Worm (Caenorhabditis elegans): Measurements from ENCODE around the gene cav-1.
A peak's percentile ranks its signal among the peaks of the same experiment; 100 is the strongest.

Gene cav-1

ce11 chrIV:9728376-9728775 lies 43.9 kb upstream of the cav-1 start, which contains the start of gene nhr-100:
TSS of gene nhr-100 (plus strand) at chrIV:9728676.
- TF ChIP-seq egl-27 (tag; optimal IDR thresholded peaks at IDR 0.05) (no peak), nhr-237 (tag; optimal IDR thresholded peaks at IDR 0.05) (no peak), ZK546.5 (tag; optimal IDR thresholded peaks at IDR 0.05) (no peak), nhr-12 (tag; optimal IDR thresholded peaks at IDR 0.05) (no peak), lsy-12 (tag; optimal IDR thresholded peaks at IDR 0.05) (no peak)

ce11 chrIV:9733904-9734303 lies 38.4 kb upstream of the cav-1 start:
- TF ChIP-seq R02D3.7 (tag; optimal IDR thresholded peaks at IDR 0.05), result no peak
- no peak for TF ChIP-seq nhr-12 (tag; optimal IDR thresholded peaks at IDR 0.05)
- TF ChIP-seq nhr-77 (tag; optimal IDR thresholded peaks at IDR 0.05), result no peak
- no peak for TF ChIP-seq zag-1 (tag; optimal IDR thresholded peaks at IDR 0.05)
- no peak for TF ChIP-seq nhr-67 (tag; optimal IDR thresholded peaks at IDR 0.05)
- TF ChIP-seq ceh-28 (tag; optimal IDR thresholded peaks at IDR 0.05), result no peak
- no peak for TF ChIP-seq hmg-11 (tag; optimal IDR thresholded peaks at IDR 0.05)
- TF ChIP-seq ama-1 (optimal IDR thresholded peaks at IDR 0.05), result no peak

ce11 chrIV:9734861-9735260 lies 37.4 kb upstream of the cav-1 start:
- TF ChIP-seq ztf-11 (tag; optimal IDR thresholded peaks at IDR 0.05) (no peak), nhr-237 (tag; optimal IDR thresholded peaks at IDR 0.05) (no peak), hmg-11 (tag; optimal IDR thresholded peaks at IDR 0.05) (no peak), fkh-10 (GFP tag; optimal IDR thresholded peaks at IDR 0.05) (no peak), sea-2 (GFP tag; optimal IDR thresholded peaks at IDR 0.05) (no peak), daf-12 (tag; optimal IDR thresholded peaks at IDR 0.05) (no peak), pha-4 (tag; optimal IDR thresholded peaks at IDR 0.05) (no peak), fos-1 (tag; optimal IDR thresholded peaks at IDR 0.05) (no peak), lin-39 (tag; optimal IDR thresholded peaks at IDR 0.05) (no peak), nhr-76 (tag; optimal IDR thresholded peaks at IDR 0.05) (no peak), tbx-2 (tag; optimal IDR thresholded peaks at IDR 0.05) (no peak), nfya-1 (tag; optimal IDR thresholded peaks at IDR 0.05; ENCODE audit: insufficient read depth) (no peak), elt-2 (tag; optimal IDR thresholded peaks at IDR 0.05) (peak; percentile 3), eor-1 (tag; optimal IDR thresholded peaks at IDR 0.05) (no peak), nhr-28 (tag; optimal IDR thresholded peaks at IDR 0.05) (no peak), elt-3 (tag; optimal IDR thresholded peaks at IDR 0.05) (no peak), pqm-1 (tag; optimal IDR thresholded peaks at IDR 0.05) (peak; percentile 16)

- no peak for TF ChIP-seq fkh-2 (tag; optimal IDR thresholded peaks at IDR 0.05)
- no peak for TF ChIP-seq ceh-82 (tag; optimal IDR thresholded peaks at IDR 0.05)
- no peak for TF ChIP-seq nhr-67 (tag; optimal IDR thresholded peaks at IDR 0.05)
- no peak for TF ChIP-seq nhr-76 (tag; optimal IDR thresholded peaks at IDR 0.05)
- no peak for TF ChIP-seq pha-4 (tag; optimal IDR thresholded peaks at IDR 0.05)
- TF ChIP-seq nhr-43 (tag; optimal IDR thresholded peaks at IDR 0.05; ENCODE audit: poor library complexity, severe bottlenecking), result no peak
- TF ChIP-seq nfya-1 (tag; optimal IDR thresholded peaks at IDR 0.05; ENCODE audit: insufficient read depth), result peak; percentile 35
- no peak for TF ChIP-seq lin-15B (tag; optimal IDR thresholded peaks at IDR 0.05)
- peak; percentile 4 for TF ChIP-seq ceh-28 (tag; optimal IDR thresholded peaks at IDR 0.05)
- TF ChIP-seq nhr-12 (tag; optimal IDR thresholded peaks at IDR 0.05), result no peak
- no peak for TF ChIP-seq sea-2 (GFP tag; optimal IDR thresholded peaks at IDR 0.05)
- TF ChIP-seq nhr-23 (tag; optimal IDR thresholded peaks at IDR 0.05), result no peak
- TF ChIP-seq elt-3 (tag; optimal IDR thresholded peaks at IDR 0.05), result no peak
- TF ChIP-seq fos-1 (tag; optimal IDR thresholded peaks at IDR 0.05), result no peak
- no peak for TF ChIP-seq ztf-4 (tag; optimal IDR thresholded peaks at IDR 0.05)
- TF ChIP-seq nhr-25 (tag; optimal IDR thresholded peaks at IDR 0.05), result no peak
- TF ChIP-seq ceh-16 (tag; optimal IDR thresholded peaks at IDR 0.05), result no peak
- TF ChIP-seq tbx-2 (tag; optimal IDR thresholded peaks at IDR 0.05), result no peak
- peak; percentile 64 for TF ChIP-seq pqm-1 (tag; optimal IDR thresholded peaks at IDR 0.05)
- TF ChIP-seq elt-2 (tag; optimal IDR thresholded peaks at IDR 0.05), result peak; percentile 75
- TF ChIP-seq R02D3.7 (tag; optimal IDR thresholded peaks at IDR 0.05), result no peak
- no peak for TF ChIP-seq ztf-11 (tag; optimal IDR thresholded peaks at IDR 0.05)
- TF ChIP-seq mdl-1 (tag; optimal IDR thresholded peaks at IDR 0.05), result no peak
- no peak for TF ChIP-seq ama-1 (optimal IDR thresholded peaks at IDR 0.05)
- TF ChIP-seq egl-27 (tag; optimal IDR thresholded peaks at IDR 0.05), result no peak
Observed at ce11 chrIV:9735750-9736149, 36.6 kb upstream of the cav-1 start.

Measured in whole organism, L3 larva.